Worm (Caenorhabditis elegans) whole organism, early embryonic: ENCODE data around the gene sucl-2.

Experiments used
- B0310.2 ChIP-seq: sonication (generic microtip); optimal IDR thresholded peaks from 2 replicates; lab custom pipeline; 2016; ENCODE audit warnings: mild to moderate bottlenecking, missing genetic modification characterization, missing compliant biosample characterization
- F13C5.2 ChIP-seq: sonication (generic microtip); optimal IDR thresholded peaks from 2 replicates; lab custom pipeline; 2017; ENCODE audit warnings: mild to moderate bottlenecking, missing genetic modification characterization, inconsistent platforms, missing compliant biosample characterization
- aly-1 ChIP-seq: sonication (generic microtip); optimal IDR thresholded peaks from 2 replicates; lab custom pipeline; 2016; ENCODE audit warnings: missing genetic modification characterization, missing compliant biosample characterization
- ama-1 ChIP-seq: fragments of 150-350 bp; optimal IDR thresholded peaks from 2 replicates; lab custom pipeline; 2014
- ceh-13 ChIP-seq: fragments of 200-800 bp; sonication (Bioruptor generic); optimal IDR thresholded peaks from 2 replicates; lab custom pipeline; 2018; ENCODE audit warnings: mild to moderate bottlenecking, missing genetic modification characterization, missing compliant biosample characterization
- ceh-36 ChIP-seq: sonication (generic microtip); optimal IDR thresholded peaks from 2 replicates; lab custom pipeline; 2016; ENCODE audit warnings: missing genetic modification characterization, inconsistent platforms, missing compliant biosample characterization
- ets-7 ChIP-seq: sonication (generic microtip); optimal IDR thresholded peaks from 2 replicates; lab custom pipeline; 2016; ENCODE audit warnings: missing genotype, missing genetic modification characterization, missing compliant biosample characterization
- flt-1 ChIP-seq: fragments of 200-800 bp; sonication (Bioruptor generic); IDR thresholded peaks from 2 replicates; pipeline ENCODE4 v1.3.6; 2022; ENCODE audit warnings: missing genetic modification characterization, missing compliant biosample characterization
- hmbx-1 ChIP-seq: sonication (generic microtip); optimal IDR thresholded peaks from 2 replicates; lab custom pipeline; 2016; ENCODE audit warnings: mild to moderate bottlenecking, missing genetic modification characterization, missing compliant biosample characterization
- hmg-4 ChIP-seq: fragments of 200-800 bp; sonication (Bioruptor generic); optimal IDR thresholded peaks from 2 replicates; lab custom pipeline; 2018; ENCODE audit warnings: mild to moderate bottlenecking, missing genetic modification characterization, missing compliant biosample characterization
- hnd-1 ChIP-seq: sonication (generic microtip); optimal IDR thresholded peaks from 2 replicates; lab custom pipeline; 2016; ENCODE audit warnings: missing genetic modification characterization, missing compliant biosample characterization
- pes-1 ChIP-seq: fragments of 200-800 bp; sonication (Bioruptor generic); IDR thresholded peaks from 2 replicates; pipeline ENCODE4 v1.3.6; 2022; ENCODE audit warnings: missing genetic modification reagents, missing genetic modification characterization, missing compliant biosample characterization
- scrt-1 ChIP-seq: fragments of 200-800 bp; sonication (Bioruptor generic); IDR thresholded peaks from 2 replicates; pipeline ENCODE4 v1.3.6; 2022; ENCODE audit warnings: missing genetic modification characterization, missing compliant biosample characterization
- sea-1 ChIP-seq: fragments of 200-800 bp; sonication (Bioruptor generic); conservative IDR thresholded peaks from 2 replicates; pipeline ENCODE4 v1.3.6; 2022; ENCODE audit warnings: missing genetic modification characterization, missing compliant biosample characterization
- tbx-11 ChIP-seq: fragments of 200-800 bp; sonication (Bioruptor generic); IDR thresholded peaks from 2 replicates; pipeline ENCODE4 v1.3.6; 2022; ENCODE audit warnings: missing genetic modification characterization, missing compliant biosample characterization
- tbx-37 ChIP-seq: fragments of 200-800 bp; sonication (Bioruptor generic); conservative IDR thresholded peaks from 2 replicates; pipeline ENCODE4 v1.3.6; 2022; ENCODE audit warnings: missing genetic modification reagents, missing genetic modification characterization, missing compliant biosample characterization
- tra-4 ChIP-seq: sonication (generic microtip); optimal IDR thresholded peaks from 2 replicates; lab custom pipeline; 2017; ENCODE audit warnings: missing genetic modification characterization, missing compliant biosample characterization

Gene sucl-2

DNA sequence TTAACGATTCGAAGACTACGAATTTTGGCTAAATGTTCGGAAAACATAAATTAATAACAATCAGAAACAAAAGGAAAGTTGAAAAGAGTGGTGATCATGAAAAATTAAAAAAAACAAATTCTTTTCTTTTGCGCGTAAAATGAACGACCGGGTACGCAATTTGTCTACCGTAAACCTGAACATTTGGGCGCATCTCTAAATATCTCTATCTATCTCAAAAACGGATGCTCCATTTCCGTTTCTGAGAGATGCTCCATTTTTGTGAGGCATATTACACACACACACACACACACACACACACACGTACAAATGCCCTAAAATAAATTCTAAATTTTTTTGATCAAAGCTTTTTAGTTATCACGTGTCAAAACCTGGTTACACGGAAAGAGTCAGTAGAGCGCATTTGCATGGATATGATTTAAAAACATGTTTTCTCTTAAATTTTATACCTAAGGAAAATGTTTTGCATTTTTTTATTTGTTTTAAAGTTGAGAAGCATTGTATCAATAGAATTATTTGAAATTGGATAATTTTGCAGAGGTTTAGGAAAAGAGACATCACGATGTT is 12.1 kb downstream of the sucl-2 start:
- no peak for TF ChIP-seq F13C5.2 (tag; lab: Kevin White, UChicago)
- no peak for TF ChIP-seq ama-1 (lab: Kevin White, UChicago)
- TF ChIP-seq sea-1 (GFP tag; lab: Robert Waterston, UW) = no peak
- no peak for TF ChIP-seq B0310.2
- no peak for TF ChIP-seq tbx-37 (GFP tag; lab: Robert Waterston, UW)
- TF ChIP-seq flt-1 (GFP tag; lab: Robert Waterston, UW) = no peak
- TF ChIP-seq hmbx-1 (tag; lab: Kevin White, UChicago) = no peak
- no peak for TF ChIP-seq pes-1 (GFP tag; lab: Robert Waterston, UW)
- no peak for TF ChIP-seq aly-1 (tag; lab: Kevin White, UChicago)
- TF ChIP-seq scrt-1 = no peak
- TF ChIP-seq ceh-36 (tag; lab: Kevin White, UChicago) = no peak
- no peak for TF ChIP-seq hmg-4 (GFP tag; lab: Kevin White, UChicago)
- no peak for TF ChIP-seq tra-4 (tag; lab: Kevin White, UChicago)
- no peak for TF ChIP-seq ceh-13 (GFP tag; lab: Kevin White, UChicago)
- no peak for TF ChIP-seq ets-7
- no peak for TF ChIP-seq hnd-1
- no peak for TF ChIP-seq tbx-11 (GFP tag; lab: Robert Waterston, UW)

DNA sequence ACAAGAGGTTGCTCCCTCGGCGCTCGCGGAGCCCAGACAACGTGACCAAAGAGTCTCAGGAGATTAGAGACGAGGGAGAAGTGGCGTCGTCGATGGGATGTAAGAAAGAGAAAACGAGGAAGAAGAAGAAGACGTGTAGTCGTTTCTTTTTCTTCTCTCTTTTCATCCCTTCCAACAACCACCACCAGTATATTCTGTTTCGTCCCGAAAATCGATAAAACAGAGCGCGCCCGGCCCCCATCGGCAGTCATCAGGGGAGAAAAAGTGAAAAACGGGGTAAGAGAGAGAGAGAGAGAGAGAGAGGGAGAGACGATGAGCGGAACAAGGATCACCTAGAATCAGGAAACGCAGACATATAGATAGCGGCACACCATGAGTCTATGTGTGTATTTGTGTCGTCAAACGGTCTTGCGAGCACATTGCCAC is 13.3 kb downstream of the sucl-2 start:
- TF ChIP-seq hmbx-1 (tag; lab: Kevin White, UChicago) = no peak
- TF ChIP-seq aly-1 (tag; lab: Kevin White, UChicago) = peak; percentile 28
- peak; percentile 51 for TF ChIP-seq F13C5.2 (tag; lab: Kevin White, UChicago)
- 0 out of 2 replicates have a peak, but pooled peaks have one; percentile 25 for TF ChIP-seq flt-1 (GFP tag; lab: Robert Waterston, UW)
- TF ChIP-seq hmg-4 (GFP tag; lab: Kevin White, UChicago) = peak; percentile 26
- TF ChIP-seq ets-7 = no peak
- no peak for TF ChIP-seq tbx-11 (GFP tag; lab: Robert Waterston, UW)

DNA sequence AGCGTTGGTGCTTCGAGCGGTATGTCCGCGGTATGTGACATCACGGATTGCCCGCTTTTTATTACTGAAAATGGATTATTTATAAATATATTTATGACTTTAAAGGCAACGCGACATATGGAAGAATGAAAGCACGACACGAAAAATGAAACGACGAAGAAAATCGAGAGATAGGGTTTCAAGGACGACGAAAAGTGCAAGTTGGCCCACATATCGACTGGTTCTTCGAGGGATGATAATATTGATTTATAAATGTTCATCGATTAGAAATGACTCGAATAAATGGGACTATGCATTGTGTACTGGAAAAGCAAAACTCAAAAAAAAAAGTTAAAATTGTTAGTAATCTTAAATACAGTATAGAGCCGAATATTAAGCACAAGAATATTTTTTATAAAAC is 14.5 kb downstream of the sucl-2 start, which contains the start of gene zer-1:
Gene zer-1, minus strand, starts transcription at position 68 of the 400 bp plus-strand sequence.
- no peak for TF ChIP-seq ama-1 (lab: Kevin White, UChicago)
- no peak for TF ChIP-seq hnd-1
- no peak for TF ChIP-seq ceh-13 (GFP tag; lab: Kevin White, UChicago)
- no peak for TF ChIP-seq tra-4 (tag; lab: Kevin White, UChicago)

DNA sequence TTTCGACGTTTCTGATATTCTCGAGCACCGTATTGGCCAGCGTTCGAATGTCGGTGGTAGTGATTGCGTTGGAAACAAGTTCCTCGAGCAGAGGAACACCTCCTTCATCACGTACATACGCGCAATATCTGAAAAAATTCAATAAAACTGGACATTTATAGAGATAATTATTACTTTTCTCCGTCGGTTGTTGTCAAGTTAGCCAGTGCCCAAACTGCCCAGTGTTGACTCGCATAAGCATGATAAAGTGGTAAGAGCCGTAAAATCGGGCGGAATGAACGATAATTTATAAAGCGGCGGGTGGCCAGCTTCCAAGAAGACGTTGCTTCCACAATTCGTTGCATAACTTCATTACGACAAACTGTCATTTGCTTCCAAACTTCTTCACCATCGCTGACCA is 17.6 kb downstream of the sucl-2 start:
- TF ChIP-seq tbx-11 (GFP tag; lab: Robert Waterston, UW) (no peak), sea-1 (GFP tag; lab: Robert Waterston, UW) (no peak), B0310.2 (no peak), scrt-1 (no peak), tbx-37 (GFP tag; lab: Robert Waterston, UW) (no peak), aly-1 (tag; lab: Kevin White, UChicago) (no peak), tra-4 (tag; lab: Kevin White, UChicago) (no peak), hnd-1 (no peak), hmg-4 (GFP tag; lab: Kevin White, UChicago) (no peak), ets-7 (no peak), ceh-13 (GFP tag; lab: Kevin White, UChicago) (no peak)

DNA sequence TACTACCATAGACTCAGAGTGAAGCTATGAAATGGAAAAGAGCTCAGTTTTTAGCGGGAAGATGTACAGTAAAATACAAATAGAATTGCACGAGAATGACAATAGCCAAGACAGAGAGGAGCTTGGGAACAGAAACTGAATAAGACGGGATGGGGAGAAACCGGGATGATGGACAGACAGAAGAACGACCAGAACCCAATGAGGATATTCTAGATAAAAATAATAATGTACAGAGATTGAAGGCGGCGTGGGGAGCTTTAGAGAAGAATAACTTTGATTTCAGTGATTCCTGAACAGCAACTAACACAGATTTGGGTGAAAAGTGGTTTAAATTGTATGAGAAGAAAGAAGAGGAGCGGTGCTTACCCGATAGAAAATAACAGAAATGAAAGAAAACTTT is 19.8 kb downstream of the sucl-2 start:
- TF ChIP-seq B0310.2 (no peak), tbx-37 (GFP tag; lab: Robert Waterston, UW) (no peak), tbx-11 (GFP tag; lab: Robert Waterston, UW) (no peak), F13C5.2 (tag; lab: Kevin White, UChicago) (no peak), flt-1 (GFP tag; lab: Robert Waterston, UW) (no peak), ceh-36 (tag; lab: Kevin White, UChicago) (no peak), hmbx-1 (tag; lab: Kevin White, UChicago) (no peak), aly-1 (tag; lab: Kevin White, UChicago) (no peak), ceh-13 (GFP tag; lab: Kevin White, UChicago) (no peak), ets-7 (no peak)

DNA sequence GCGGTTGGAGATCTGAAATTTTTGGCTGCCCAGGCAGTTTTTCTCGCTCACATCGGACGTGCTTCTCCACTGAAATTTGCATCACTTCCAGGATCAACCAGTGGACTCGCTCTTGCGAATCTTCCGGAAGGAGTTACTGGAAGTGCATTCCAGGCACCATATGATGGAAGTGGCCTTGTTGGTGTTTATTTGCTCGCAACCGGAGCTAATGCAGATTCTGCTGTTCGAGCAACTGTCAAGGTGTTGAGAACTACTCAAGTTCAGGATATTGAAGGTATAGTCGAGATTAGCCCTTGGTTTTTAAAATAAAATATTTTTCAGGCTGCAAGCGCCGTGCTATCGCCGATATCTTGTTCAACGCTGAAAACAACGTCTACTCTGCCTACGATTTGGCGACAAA is 20.4 kb downstream of the sucl-2 start:
- TF ChIP-seq ceh-36 (tag; lab: Kevin White, UChicago) = no peak

DNA sequence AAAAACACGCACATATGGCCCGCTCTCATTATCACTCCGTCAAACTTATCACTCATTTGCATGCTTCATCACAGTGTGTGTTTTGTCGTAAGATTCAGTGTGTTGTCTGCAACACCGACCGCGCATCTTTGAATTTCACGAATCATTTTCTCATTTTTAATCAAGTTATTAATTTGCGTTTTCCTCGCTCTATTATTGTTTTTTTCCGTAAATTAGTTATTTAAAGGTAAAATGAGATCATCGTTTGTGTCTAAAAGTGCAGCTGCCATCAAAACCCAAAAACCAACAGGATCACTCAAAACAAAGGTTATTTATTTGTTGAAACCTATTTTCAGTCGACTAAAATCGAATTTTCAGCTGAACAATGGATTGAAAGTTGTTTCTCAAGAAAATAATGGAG is 21.6 kb downstream of the sucl-2 start, which contains the start of the genes T24C4.5 and ucr-2.3:
Gene T24C4.5, minus strand, starts transcription at position 101 of the 400 bp plus-strand sequence.
Gene ucr-2.3, plus strand, starts transcription at position 227 of the 400 bp plus-strand sequence.
- no peak for TF ChIP-seq flt-1 (GFP tag; lab: Robert Waterston, UW)
- TF ChIP-seq ets-7 = no peak
- TF ChIP-seq F13C5.2 (tag; lab: Kevin White, UChicago) = no peak
- no peak for TF ChIP-seq ama-1 (lab: Kevin White, UChicago)
- TF ChIP-seq aly-1 (tag; lab: Kevin White, UChicago) = no peak
- TF ChIP-seq tbx-37 (GFP tag; lab: Robert Waterston, UW) = no peak
- no peak for TF ChIP-seq ceh-13 (GFP tag; lab: Kevin White, UChicago)
- TF ChIP-seq scrt-1 = no peak
- TF ChIP-seq sea-1 (GFP tag; lab: Robert Waterston, UW) = no peak
- TF ChIP-seq tbx-11 (GFP tag; lab: Robert Waterston, UW) = no peak

DNA sequence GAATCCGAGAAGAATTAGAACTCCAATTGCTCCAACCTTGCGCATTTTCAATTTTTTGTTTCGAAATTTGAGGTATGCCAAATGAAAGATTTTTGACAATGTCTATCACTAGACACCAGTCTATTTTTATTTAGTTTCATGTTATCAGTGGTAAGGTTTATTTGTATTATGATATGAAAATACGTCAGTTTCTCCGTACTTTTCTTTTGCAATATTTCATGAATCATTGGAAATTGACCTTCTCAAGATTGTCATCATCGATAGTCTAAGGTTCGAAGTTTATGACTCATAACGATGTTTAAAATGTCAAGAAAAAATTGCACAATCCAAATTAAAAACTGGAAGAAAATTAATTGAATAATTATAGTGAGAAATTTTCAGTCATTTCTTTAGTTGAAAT is 27.8 kb downstream of the sucl-2 start, which contains the start of gene clc-19:
Gene clc-19, minus strand, starts transcription at position 135 of the 400 bp plus-strand sequence.
- TF ChIP-seq flt-1 (GFP tag; lab: Robert Waterston, UW) (no peak), hmg-4 (GFP tag; lab: Kevin White, UChicago) (no peak), ceh-36 (tag; lab: Kevin White, UChicago) (no peak), tbx-11 (GFP tag; lab: Robert Waterston, UW) (no peak)
